Fruit fly (Drosophila melanogaster) whole organism, embryonic: ENCODE data around the gene CG3224.

Experiments used
- CG1024 ChIP-seq: fragments of 200-800 bp; sonication (Bioruptor generic); IDR thresholded peaks from 2 replicates; pipeline ENCODE4 v1.3.6; 2022; ENCODE audit warnings: missing biosample characterization, missing genetic modification characterization
- CG12744 ChIP-seq: fragments of 200-800 bp; sonication (Bioruptor generic); optimal IDR thresholded peaks from 2 replicates; lab custom pipeline; 2016; ENCODE audit warnings: missing biosample characterization, missing genetic modification characterization
- CG13287 ChIP-seq: fragments of 200-800 bp; sonication (Bioruptor generic); IDR thresholded peaks from 2 replicates; pipeline ENCODE4 v1.3.6; 2022; ENCODE audit warnings: missing biosample characterization, missing genetic modification characterization; ENCODE audit not compliant: partially characterized antibody
- CG13296 ChIP-seq: fragments of 200-800 bp; sonication (Bioruptor generic); optimal IDR thresholded peaks from 3 replicates; lab custom pipeline; 2018; ENCODE audit warnings: missing biosample characterization, mild to moderate bottlenecking, missing genetic modification characterization
- CG13424 ChIP-seq: fragments of 200-800 bp; sonication (Bioruptor generic); optimal IDR thresholded peaks from 2 replicates; lab custom pipeline; 2019; ENCODE audit warnings: missing biosample characterization, mild to moderate bottlenecking, missing genetic modification characterization, moderate library complexity
- CG14710 ChIP-seq: fragments of 200-800 bp; sonication (Bioruptor generic); optimal IDR thresholded peaks from 3 replicates; lab custom pipeline; 2019; ENCODE audit warnings: missing biosample characterization, mild to moderate bottlenecking, missing genetic modification characterization, moderate library complexity
- CG14965 ChIP-seq: fragments of 200-800 bp; sonication (Bioruptor generic); optimal IDR thresholded peaks from 2 replicates; lab custom pipeline; 2016; ENCODE audit warnings: missing biosample characterization, missing genetic modification characterization, borderline replicate concordance
- CG15479 ChIP-seq: fragments of 200-800 bp; sonication (Bioruptor generic); optimal IDR thresholded peaks from 3 replicates; lab custom pipeline; 2019; ENCODE audit warnings: missing biosample characterization, mild to moderate bottlenecking, missing genetic modification characterization, moderate library complexity
- CG2116 ChIP-seq: fragments of 200-800 bp; sonication (Bioruptor generic); optimal IDR thresholded peaks from 3 replicates; lab custom pipeline; 2018; ENCODE audit warnings: missing biosample characterization, mild to moderate bottlenecking, missing genetic modification characterization
- CG3065 ChIP-seq: fragments of 200-800 bp; sonication (Bioruptor generic); optimal IDR thresholded peaks from 2 replicates; lab custom pipeline; 2016; ENCODE audit warnings: missing biosample characterization, missing genetic modification characterization
- CG33213 ChIP-seq: fragments of 200-800 bp; sonication (Bioruptor generic); optimal IDR thresholded peaks from 3 replicates; lab custom pipeline; 2016; ENCODE audit warnings: missing biosample characterization, missing genetic modification characterization
- CG34224 ChIP-seq: fragments of 200-800 bp; sonication (Bioruptor generic); IDR thresholded peaks from 3 replicates; pipeline ENCODE4 v1.3.6; 2022; ENCODE audit warnings: missing biosample characterization, missing genetic modification characterization; ENCODE audit not compliant: partially characterized antibody
- CG4424 ChIP-seq: fragments of 200-800 bp; sonication (Bioruptor generic); optimal IDR thresholded peaks from 3 replicates; lab custom pipeline; 2016; ENCODE audit warnings: missing biosample characterization, missing genetic modification characterization
- CG4707 ChIP-seq: fragments of 200-800 bp; sonication (Bioruptor generic); optimal IDR thresholded peaks from 2 replicates; lab custom pipeline; 2018; ENCODE audit warnings: missing biosample characterization, mild to moderate bottlenecking, missing genetic modification characterization, moderate library complexity
- CG9727 ChIP-seq: fragments of 200-800 bp; sonication (Bioruptor generic); optimal IDR thresholded peaks from 3 replicates; lab custom pipeline; 2017; ENCODE audit warnings: missing biosample characterization, mild to moderate bottlenecking, missing genetic modification characterization
- Dad ChIP-seq: fragments of 200-800 bp; sonication (Bioruptor generic); optimal IDR thresholded peaks from 3 replicates; lab custom pipeline; 2016; ENCODE audit warnings: missing biosample characterization, missing genetic modification characterization
- Dll ChIP-seq: fragments of 200-800 bp; sonication (Bioruptor generic); IDR thresholded peaks from 4 replicates; pipeline ENCODE4 v1.3.6; 2022; ENCODE audit warnings: missing biosample characterization, missing genetic modification characterization; ENCODE audit not compliant: partially characterized antibody
- Doc3 ChIP-seq: fragments of 200-800 bp; sonication (Bioruptor generic); IDR thresholded peaks from 3 replicates; pipeline ENCODE4 v1.3.6; 2022; ENCODE audit warnings: missing biosample characterization, missing genetic modification characterization; ENCODE audit not compliant: partially characterized antibody
- Dref ChIP-seq: fragments of 200-800 bp; sonication (Bioruptor generic); IDR thresholded peaks from 2 replicates; pipeline ENCODE4 v1.3.6; 2022; ENCODE audit warnings: missing biosample characterization, missing genetic modification characterization
- Drgx ChIP-seq: fragments of 200-800 bp; sonication (Bioruptor generic); IDR thresholded peaks from 2 replicates; pipeline ENCODE4 v1.3.6; 2022; ENCODE audit warnings: missing biosample characterization, missing genetic modification characterization
- Ets65A ChIP-seq: fragments of 200-800 bp; sonication (Bioruptor generic); peaks from one replicate; lab custom pipeline; 2016; ENCODE audit warnings: missing biosample characterization, missing genetic modification characterization
- Fer3 ChIP-seq: fragments of 200-800 bp; sonication (Bioruptor generic); optimal IDR thresholded peaks from 2 replicates; lab custom pipeline; 2018; ENCODE audit warnings: missing biosample characterization, mild to moderate bottlenecking, missing genetic modification characterization, moderate library complexity
- Hey ChIP-seq: fragments of 200-800 bp; sonication (Bioruptor generic); optimal IDR thresholded peaks from 3 replicates; lab custom pipeline; 2018; ENCODE audit warnings: missing biosample characterization, mild to moderate bottlenecking, missing genetic modification characterization
- Hmr ChIP-seq: fragments of 200-800 bp; sonication (Bioruptor generic); optimal IDR thresholded peaks from 3 replicates; lab custom pipeline; 2017; ENCODE audit warnings: mild to moderate bottlenecking, missing biosample characterization, missing genetic modification reagents, missing genetic modification characterization
- Med ChIP-seq: fragments of 200-800 bp; sonication (Bioruptor generic); peaks from one replicate; lab custom pipeline; 2016; ENCODE audit warnings: missing biosample characterization, missing genetic modification characterization, mild to moderate bottlenecking, inconsistent platforms, moderate library complexity
- Nf-YC ChIP-seq: fragments of 200-800 bp; optimal IDR thresholded peaks from 3 replicates; lab custom pipeline; 2019; ENCODE audit warnings: missing biosample characterization, mild to moderate bottlenecking, missing genetic modification characterization, moderate library complexity
- Opbp ChIP-seq: fragments of 200-800 bp; sonication (Bioruptor generic); IDR thresholded peaks from 3 replicates; pipeline ENCODE4 v1.3.6; 2022; ENCODE audit warnings: missing biosample characterization, missing genetic modification characterization; ENCODE audit not compliant: partially characterized antibody
- Scr ChIP-seq: fragments of 200-800 bp; sonication (Bioruptor generic); IDR thresholded peaks from 2 replicates; pipeline ENCODE4 v1.3.6; 2022; ENCODE audit warnings: missing biosample characterization, missing genetic modification characterization; ENCODE audit not compliant: partially characterized antibody
- Taf1 ChIP-seq: fragments of 200-800 bp; sonication (Bioruptor generic); IDR thresholded peaks from 2 replicates; pipeline ENCODE4 v1.3.6; 2022; ENCODE audit warnings: missing biosample characterization, missing genetic modification characterization
- abd-A ChIP-seq: fragments of 200-800 bp; sonication (Bioruptor generic); optimal IDR thresholded peaks from 3 replicates; lab custom pipeline; 2019; ENCODE audit warnings: missing biosample characterization, mild to moderate bottlenecking, missing genetic modification characterization, moderate library complexity
- ac ChIP-seq: fragments of 200-800 bp; sonication (Bioruptor generic); optimal IDR thresholded peaks from 3 replicates; lab custom pipeline; 2017; ENCODE audit warnings: missing biosample characterization, mild to moderate bottlenecking, missing genetic modification characterization
- amos ChIP-seq: fragments of 200-800 bp; sonication (Bioruptor generic); IDR thresholded peaks from 2 replicates; pipeline ENCODE4 v1.3.6; 2022; ENCODE audit warnings: missing biosample characterization, missing genetic modification characterization; ENCODE audit not compliant: partially characterized antibody
- dysf ChIP-seq: fragments of 200-800 bp; sonication (Bioruptor generic); IDR thresholded peaks from 3 replicates; pipeline ENCODE4 v1.3.6; 2022; ENCODE audit warnings: missing biosample characterization, missing genetic modification characterization
- ewg ChIP-seq: fragments of 200-800 bp; sonication (Bioruptor generic); optimal IDR thresholded peaks from 3 replicates; lab custom pipeline; 2017; ENCODE audit warnings: mild to moderate bottlenecking, missing biosample characterization, missing genetic modification reagents, missing genetic modification characterization
- fd102C ChIP-seq: fragments of 200-800 bp; sonication (Bioruptor generic); optimal IDR thresholded peaks from 2 replicates; lab custom pipeline; 2018; ENCODE audit warnings: missing biosample characterization, mild to moderate bottlenecking, missing genetic modification characterization, moderate library complexity
- hb ChIP-seq: fragments of 200-800 bp; sonication (Bioruptor generic); IDR thresholded peaks from 3 replicates; pipeline ENCODE4 v1.3.6; 2022; ENCODE audit warnings: missing biosample characterization, missing genetic modification characterization; ENCODE audit not compliant: partially characterized antibody
- inv ChIP-seq: fragments of 200-800 bp; sonication (Bioruptor generic); IDR thresholded peaks from 2 replicates; pipeline ENCODE4 v1.3.6; 2022; ENCODE audit warnings: missing biosample characterization, missing genetic modification characterization; ENCODE audit not compliant: partially characterized antibody
- nau ChIP-seq: fragments of 200-800 bp; sonication (Bioruptor generic); optimal IDR thresholded peaks from 3 replicates; lab custom pipeline; 2017; ENCODE audit warnings: missing biosample characterization, mild to moderate bottlenecking, missing genetic modification characterization, missing genetic modification reagents
- nerfin-2 ChIP-seq: fragments of 200-800 bp; sonication (Bioruptor generic); IDR thresholded peaks from 2 replicates; pipeline ENCODE4 v1.3.6; 2022; ENCODE audit warnings: missing biosample characterization, missing genetic modification characterization; ENCODE audit not compliant: partially characterized antibody
- otp ChIP-seq: fragments of 200-800 bp; sonication (Bioruptor generic); IDR thresholded peaks from 3 replicates; pipeline ENCODE4, ENCODE4 v1.3.6; 2022; ENCODE audit warnings: missing biosample characterization, missing genetic modification characterization
- p53 ChIP-seq: fragments of 200-800 bp; sonication (Bioruptor generic); optimal IDR thresholded peaks from 2 replicates; lab custom pipeline; 2016; ENCODE audit warnings: missing biosample characterization, missing genetic modification characterization
- pzg ChIP-seq: fragments of 200-800 bp; sonication (Bioruptor generic); optimal IDR thresholded peaks from 3 replicates; lab custom pipeline; 2018; ENCODE audit warnings: missing biosample characterization, mild to moderate bottlenecking, missing genetic modification characterization, moderate library complexity
- sd ChIP-seq: fragments of 200-800 bp; sonication (Bioruptor generic); optimal IDR thresholded peaks from 3 replicates; lab custom pipeline; 2018; ENCODE audit warnings: missing biosample characterization, mild to moderate bottlenecking, missing genetic modification characterization, moderate library complexity
- sna ChIP-seq: fragments of 200-800 bp; sonication (Bioruptor generic); IDR thresholded peaks from 2 replicates; pipeline ENCODE4 v1.3.6; 2022; ENCODE audit warnings: missing biosample characterization, missing genetic modification characterization; ENCODE audit not compliant: partially characterized antibody
- stwl ChIP-seq: fragments of 200-800 bp; sonication (Bioruptor generic); optimal IDR thresholded peaks from 3 replicates; lab custom pipeline; 2018; ENCODE audit warnings: missing biosample characterization, mild to moderate bottlenecking, missing genetic modification characterization, moderate library complexity
- tx ChIP-seq: fragments of 200-800 bp; sonication (Bioruptor generic); optimal IDR thresholded peaks from 2 replicates; lab custom pipeline; 2016; ENCODE audit warnings: missing biosample characterization, missing genetic modification characterization
- unc-4 ChIP-seq: fragments of 200-800 bp; sonication (Bioruptor generic); IDR thresholded peaks from 2 replicates; pipeline ENCODE4 v1.3.6; 2022; ENCODE audit warnings: missing biosample characterization, missing genetic modification characterization; ENCODE audit not compliant: partially characterized antibody
- zen2 ChIP-seq: fragments of 200-800 bp; sonication (Bioruptor generic); IDR thresholded peaks from 3 replicates; pipeline ENCODE4 v1.3.6; 2022; ENCODE audit warnings: missing biosample characterization, missing genetic modification characterization; ENCODE audit not compliant: partially characterized antibody

The CG3224 gene

DNA sequence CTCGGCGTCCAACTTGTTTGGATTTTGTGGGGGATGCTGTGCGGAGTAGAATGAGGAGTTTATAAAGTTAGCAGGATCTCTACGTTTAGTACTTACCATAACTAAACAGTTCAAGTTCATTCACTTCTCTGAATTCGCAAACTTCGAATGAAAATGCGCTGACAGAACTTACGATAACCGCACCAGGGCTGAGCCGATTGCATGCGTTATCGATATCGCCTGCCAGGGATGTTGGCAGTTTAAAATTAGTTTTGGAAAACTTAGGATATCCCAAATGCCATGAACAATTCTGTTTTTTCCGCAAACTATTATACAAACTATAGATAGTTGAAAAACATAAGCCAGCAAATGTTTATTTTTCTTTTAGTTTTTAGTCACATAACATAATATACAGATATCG, 26.0 kb upstream of the CG3224 start, which contains the start of gene CG44303 (continued):
- TF ChIP-seq tx: no peak
- peak; percentile 77 for TF ChIP-seq Dref (GFP tag; lab: Robert Waterston, UW)
- TF ChIP-seq ac (GFP tag; lab: Kevin White, UChicago): no peak
- peak; percentile 61 for TF ChIP-seq CG2116 (GFP tag; lab: Kevin White, UChicago)
- TF ChIP-seq inv (GFP tag; lab: Robert Waterston, UW): no peak
- no peak for TF ChIP-seq CG13296 (GFP tag; lab: Kevin White, UChicago)
- TF ChIP-seq Fer3 (tag; lab: Kevin White, UChicago): no peak
- TF ChIP-seq CG3065 (GFP tag; lab: Kevin White, UChicago): no peak
- no peak for TF ChIP-seq Nf-YC (tag; lab: Kevin White, UChicago)
- TF ChIP-seq dysf: no peak
- TF ChIP-seq CG34224 (GFP tag; lab: Robert Waterston, UW): peak; percentile 60; the same call in 2 of the 3 replicates
- TF ChIP-seq CG9727 (GFP tag; lab: Kevin White, UChicago): no peak
- TF ChIP-seq CG33213: no peak
- no peak for TF ChIP-seq CG13424 (tag; lab: Kevin White, UChicago)
- TF ChIP-seq zen2 (GFP tag; lab: Robert Waterston, UW): peak; percentile 67; the same call in 2 of the 3 replicates
- TF ChIP-seq Hey (tag; lab: Kevin White, UChicago): no peak
- no peak for TF ChIP-seq nau (GFP tag; lab: Kevin White, UChicago)
- TF ChIP-seq stwl (tag; lab: Kevin White, UChicago): peak; percentile 31
- peak; percentile 76; the same call in 2 of the 3 replicates for TF ChIP-seq hb (GFP tag; lab: Robert Waterston, UW)
- TF ChIP-seq pzg (GFP tag; lab: Kevin White, UChicago): peak; percentile 28
- no peak for TF ChIP-seq CG4424 (GFP tag; lab: Kevin White, UChicago)
- TF ChIP-seq abd-A (tag; lab: Kevin White, UChicago): no peak
- TF ChIP-seq p53 (GFP tag; lab: Kevin White, UChicago): no peak
- TF ChIP-seq CG14965: no peak
- TF ChIP-seq CG4707 (GFP tag; lab: Kevin White, UChicago): no peak
- TF ChIP-seq ewg (GFP tag; lab: Kevin White, UChicago): no peak
- no peak for TF ChIP-seq Hmr
- peak; percentile 61; the same call in 1 of the 2 replicates for TF ChIP-seq amos (GFP tag; lab: Robert Waterston, UW)
- no peak for TF ChIP-seq Dad (GFP tag; lab: Kevin White, UChicago)
- peak; percentile 69; the same call in 2 of the 3 replicates for TF ChIP-seq Opbp (GFP tag; lab: Robert Waterston, UW)
- TF ChIP-seq sna: 0 out of 2 replicates have a peak, but pooled peaks have one; percentile 22
- TF ChIP-seq Drgx (GFP tag; lab: Robert Waterston, UW): no peak
- TF ChIP-seq fd102C (GFP tag; lab: Kevin White, UChicago): no peak
- TF ChIP-seq Med (GFP tag; lab: Kevin White, UChicago): no peak
- 0 out of 2 replicates have a peak, but pooled peaks have one; percentile 23 for TF ChIP-seq unc-4
- no peak for TF ChIP-seq otp (GFP tag; lab: Robert Waterston, UW)
- TF ChIP-seq Doc3: peak; percentile 34; the same call in 1 of the 3 replicates
- TF ChIP-seq nerfin-2 (GFP tag; lab: Robert Waterston, UW): peak; percentile 78
- no peak for TF ChIP-seq CG1024 (GFP tag; lab: Robert Waterston, UW)
- no peak for TF ChIP-seq CG12744 (GFP tag; lab: Kevin White, UChicago)
- 0 out of 4 replicates have a peak, but pooled peaks have one; percentile 36 for TF ChIP-seq Dll (GFP tag; lab: Robert Waterston, UW)
- TF ChIP-seq CG14710: no peak
- no peak for TF ChIP-seq CG15479 (GFP tag; lab: Kevin White, UChicago)
- no peak for TF ChIP-seq Ets65A (GFP tag; lab: Kevin White, UChicago)
- peak; percentile 44; the same call in 1 of the 2 replicates for TF ChIP-seq CG13287
- no peak for TF ChIP-seq sd (tag; lab: Kevin White, UChicago)
- TF ChIP-seq Scr (GFP tag; lab: Robert Waterston, UW): peak; percentile 43; the same call in 1 of the 2 replicates
- no peak for TF ChIP-seq Taf1 (GFP tag; lab: Robert Waterston, UW)
